Fruit fly (Drosophila melanogaster): ENCODE measurements around the gene CG15172.

The CG15172 gene

DNA sequence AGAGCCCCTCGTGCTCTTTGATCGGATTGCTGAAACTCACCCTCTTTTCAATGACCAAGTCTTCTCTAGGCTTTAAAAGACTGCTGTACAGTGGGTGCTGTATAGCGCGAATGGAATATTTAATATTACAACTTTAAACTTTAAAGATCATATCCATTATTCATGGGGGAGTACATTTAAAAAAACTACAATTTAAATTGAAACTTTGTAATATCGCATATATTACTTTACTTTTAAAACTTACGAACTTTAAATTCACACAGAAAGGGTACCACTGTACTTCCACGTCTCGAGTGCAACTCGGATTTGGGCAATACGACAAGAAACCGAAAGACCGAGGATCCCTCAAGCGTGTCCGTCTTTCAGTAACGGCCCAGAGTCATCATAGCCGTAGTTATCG lies 36.7 kb downstream of the CG15172 start, which contains the start of gene Phlpp (continued):
- TF ChIP-seq CG10654 (GFP tag; optimal IDR thresholded peaks at IDR 0.05) (peak; percentile 9), Camta (GFP tag; optimal IDR thresholded peaks at IDR 0.05) (peak; percentile 42)

DNA sequence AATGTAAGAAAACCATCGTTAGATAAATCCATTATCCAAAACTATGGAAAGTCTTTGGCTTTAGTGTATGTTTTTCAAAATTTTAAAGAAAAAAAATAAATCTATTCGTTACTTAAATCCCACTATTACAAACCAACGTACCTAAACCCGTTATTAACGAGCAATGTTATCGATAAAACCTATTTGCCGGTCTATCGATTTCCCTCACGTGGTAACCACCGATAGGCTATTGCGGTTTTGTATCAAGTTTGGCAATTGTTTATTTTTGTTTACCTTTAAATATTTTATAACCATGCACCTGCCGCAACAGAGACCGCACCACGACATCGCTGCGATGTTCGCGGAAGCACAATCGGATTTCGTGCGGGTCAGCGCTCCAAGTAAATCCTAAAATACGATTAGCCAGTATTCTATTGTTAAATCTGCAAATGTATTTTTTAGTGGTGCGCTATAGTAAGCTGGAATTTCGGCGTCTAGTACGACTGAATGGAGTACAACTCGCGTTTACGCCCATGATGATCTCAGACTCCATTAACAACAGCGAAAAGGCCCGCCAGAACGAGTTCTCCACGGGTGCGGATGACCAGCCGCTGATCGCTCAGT lies 41.0 kb downstream of the CG15172 start, which contains the start of gene Dus4:
TSS of gene Dus4 (plus strand) at position 206 of the 603 bp plus-strand sequence.
- TF ChIP-seq Med (GFP tag) (peak; percentile 9), CG11695 (GFP tag; IDR thresholded peaks at IDR 0.05) (no peak), Doc3 (GFP tag; IDR thresholded peaks at IDR 0.05; ENCODE audit: partially characterized antibody) (peak; percentile 79), amos (GFP tag; IDR thresholded peaks at IDR 0.05; ENCODE audit: partially characterized antibody) (peak; percentile 82; the same call in 1 of the 2 replicates), stwl (tag; optimal IDR thresholded peaks at IDR 0.05) (peak; percentile 54), CG14860 (GFP tag; IDR thresholded peaks at IDR 0.05; ENCODE audit: partially characterized antibody) (peak; percentile 88), hb (GFP tag; IDR thresholded peaks at IDR 0.05; ENCODE audit: partially characterized antibody) (peak; percentile 93), CG2116 (GFP tag; optimal IDR thresholded peaks at IDR 0.05) (peak; percentile 59), dm (GFP tag; optimal IDR thresholded peaks at IDR 0.05) (peak; percentile 44), CG7963 (GFP tag; IDR thresholded peaks at IDR 0.05; ENCODE audit: partially characterized antibody) (peak; percentile 94), Rfx (GFP tag; IDR thresholded peaks at IDR 0.05) (no peak), mld (GFP tag; IDR thresholded peaks at IDR 0.05; ENCODE audit: partially characterized antibody) (peak; percentile 95), CG4730 (GFP tag; IDR thresholded peaks at IDR 0.05) (no peak), klu (GFP tag; IDR thresholded peaks at IDR 0.05) (no peak), CG34224 (GFP tag; IDR thresholded peaks at IDR 0.05; ENCODE audit: partially characterized antibody) (peak; percentile 95), Myb (GFP tag; optimal IDR thresholded peaks at IDR 0.05) (peak; percentile 79), Dfd (GFP tag; optimal IDR thresholded peaks at IDR 0.05) (no peak), Sry-δ (GFP tag; optimal IDR thresholded peaks at IDR 0.05) (peak; percentile 37), ATbp (GFP tag; optimal IDR thresholded peaks at IDR 0.05) (no peak), Opbp (GFP tag; IDR thresholded peaks at IDR 0.05; ENCODE audit: partially characterized antibody) (peak; percentile 93; the same call in 2 of the 3 replicates), inv (GFP tag; IDR thresholded peaks at IDR 0.05; ENCODE audit: partially characterized antibody) (peak; percentile 65), bbx (GFP tag; IDR thresholded peaks at IDR 0.05; ENCODE audit: partially characterized antibody) (peak; percentile 95), E2f2 (GFP tag; IDR thresholded peaks at IDR 0.05) (peak; percentile 57), pzg (GFP tag; optimal IDR thresholded peaks at IDR 0.05) (peak; percentile 28), vnd (GFP tag; IDR thresholded peaks at IDR 0.05; ENCODE audit: partially characterized antibody) (peak; percentile 85), ato (GFP tag; IDR thresholded peaks at IDR 0.05; ENCODE audit: partially characterized antibody) (peak; percentile 95), run (tag; optimal IDR thresholded peaks at IDR 0.05) (peak; percentile 53), usp (GFP tag; optimal IDR thresholded peaks at IDR 0.05) (no peak), Bgb (GFP tag; IDR thresholded peaks at IDR 0.05; ENCODE audit: partially characterized antibody) (peak; percentile 87), Asciz (GFP tag; optimal IDR thresholded peaks at IDR 0.05) (no peak), CG18476 (GFP tag; optimal IDR thresholded peaks at IDR 0.05) (no peak), nerfin-2 (GFP tag; IDR thresholded peaks at IDR 0.05; ENCODE audit: partially characterized antibody) (peak; percentile 97), Scr (GFP tag; IDR thresholded peaks at IDR 0.05; ENCODE audit: partially characterized antibody) (peak; percentile 80), CG6791 (GFP tag; IDR thresholded peaks at IDR 0.05; ENCODE audit: partially characterized antibody) (peak; percentile 92), Dp (GFP tag; optimal IDR thresholded peaks at IDR 0.05) (peak; percentile 38), HLH4C (GFP tag; IDR thresholded peaks at IDR 0.05; ENCODE audit: partially characterized antibody) (peak; percentile 97), Dll (GFP tag; IDR thresholded peaks at IDR 0.05; ENCODE audit: partially characterized antibody) (peak; percentile 83), Sin3A (optimal IDR thresholded peaks at IDR 0.05) (no peak), knrl (GFP tag; IDR thresholded peaks at IDR 0.05; ENCODE audit: partially characterized antibody) (peak; percentile 56; the same call in 2 of the 3 replicates), sna (GFP tag; IDR thresholded peaks at IDR 0.05; ENCODE audit: partially characterized antibody) (peak; percentile 84), CG9437 (GFP tag; optimal IDR thresholded peaks at IDR 0.05) (no peak), CG15514 (GFP tag; optimal IDR thresholded peaks at IDR 0.05) (no peak), CG11504 (tag; optimal IDR thresholded peaks at IDR 0.05) (peak; percentile 8)
